Worm (Caenorhabditis elegans): ENCODE data around the gene alh-1.

ce11 chrIII:5092345-5092744 lies 14.8 kb downstream of the alh-1 start:
- no peak for TF ChIP-seq K12H6.12 (tag; optimal IDR thresholded peaks at IDR 0.05)
- TF ChIP-seq bed-1 (GFP tag; IDR thresholded peaks at IDR 0.05) = no peak
- TF ChIP-seq ZK185.1 (tag; optimal IDR thresholded peaks at IDR 0.05; ENCODE audit: poor library complexity, severe bottlenecking) = no peak
- no peak for TF ChIP-seq unc-62 (GFP tag; optimal IDR thresholded peaks at IDR 0.05)
- no peak for TF ChIP-seq cebp-1 (GFP tag; IDR thresholded peaks at IDR 0.05)
- no peak for TF ChIP-seq cebp-1 (tag; optimal IDR thresholded peaks at IDR 0.05)
- TF ChIP-seq snpc-4 (GFP tag; optimal IDR thresholded peaks at IDR 0.05) = no peak
- no peak for TF ChIP-seq snpc-4 (tag; optimal IDR thresholded peaks at IDR 0.05)
- no peak for TF ChIP-seq repo-1 (tag; optimal IDR thresholded peaks at IDR 0.05)

All from whole organism, young adult.